Worm (Caenorhabditis elegans) whole organism, L4/young adult: ENCODE measurements around the gene Y38E10A.28.

Experiments
- dao-5 ChIP-seq: sonication (generic microtip); optimal IDR thresholded peaks from 2 replicates; lab custom pipeline; 2016; ENCODE audit warnings: missing genotype, missing genetic modification characterization, moderate library complexity, missing compliant biosample characterization
- him-1 ChIP-seq: sonication (generic microtip); optimal IDR thresholded peaks from 2 replicates; lab custom pipeline; 2016; ENCODE audit warnings: missing genotype, missing genetic modification reagents, missing genetic modification characterization, missing compliant biosample characterization

- TF ChIP-seq dao-5 (tag; lab: Kevin White, UChicago) (no peak), him-1 (tag; lab: Kevin White, UChicago) (no peak)
Observed at ce11 chrII:12677710-12677974, 48.2 kb downstream of the Y38E10A.28 start, which contains the start of gene Y38E10A.22.
